Worm (Caenorhabditis elegans) whole organism, late embryonic: Measurements from ENCODE around the gene F21D12.3.
A peak's percentile ranks its signal among the peaks of the same experiment; 100 is the strongest.

Source experiments
- C08G9.2 ChIP-seq: sonication (generic microtip); optimal IDR thresholded peaks from 2 replicates; lab custom pipeline; 2016; ENCODE audit warnings: mild to moderate bottlenecking, missing genetic modification characterization, moderate library complexity, missing compliant biosample characterization
- C38D4.7 ChIP-seq: fragments of 200-800 bp; sonication (Bioruptor generic); optimal IDR thresholded peaks from 2 replicates; lab custom pipeline; 2018; ENCODE audit warnings: mild to moderate bottlenecking, missing genetic modification characterization, moderate library complexity, missing compliant biosample characterization
- F13H6.1 ChIP-seq: sonication (generic microtip); optimal IDR thresholded peaks from 2 replicates; lab custom pipeline; 2016; ENCODE audit warnings: missing genetic modification characterization, missing compliant biosample characterization
- K09A11.1 ChIP-seq: sonication (generic microtip); optimal IDR thresholded peaks from 2 replicates; lab custom pipeline; 2017; ENCODE audit warnings: antibody characterized with exemption, mild to moderate bottlenecking, missing genetic modification characterization, missing compliant biosample characterization; ENCODE audit not compliant: insufficient read depth
- ahr-1 ChIP-seq: sonication (generic microtip); optimal IDR thresholded peaks from 2 replicates; lab custom pipeline; 2016; ENCODE audit warnings: missing genetic modification characterization, missing compliant biosample characterization
- ama-1 ChIP-seq: fragments of 150-350 bp; optimal IDR thresholded peaks from 2 replicates; lab custom pipeline; 2014
- ceh-14 ChIP-seq: sonication (generic microtip); optimal IDR thresholded peaks from 2 replicates; lab custom pipeline; 2016; ENCODE audit warnings: missing genotype, missing genetic modification characterization, missing compliant biosample characterization
- ceh-18 ChIP-seq: sonication (generic microtip); optimal IDR thresholded peaks from 2 replicates; lab custom pipeline; 2016; ENCODE audit warnings: missing genetic modification characterization, missing compliant biosample characterization
- ceh-2 ChIP-seq: sonication (generic microtip); optimal IDR thresholded peaks from 2 replicates; lab custom pipeline; 2016; ENCODE audit warnings: missing genotype, missing genetic modification characterization, missing compliant biosample characterization
- ceh-24 ChIP-seq: sonication (generic microtip); optimal IDR thresholded peaks from 2 replicates; lab custom pipeline; 2016; ENCODE audit warnings: mild to moderate bottlenecking, missing genetic modification characterization, missing compliant biosample characterization
- ceh-30 ChIP-seq: fragments of 150-350 bp; optimal IDR thresholded peaks from 2 replicates; lab custom pipeline; 2014; ENCODE audit warnings: missing biosample characterization, missing genetic modification characterization
- ceh-45 ChIP-seq: fragments of 200-800 bp; sonication (Bioruptor generic); IDR thresholded peaks from 2 replicates; pipeline ENCODE4 v1.3.6; 2022; ENCODE audit warnings: missing genetic modification reagents, missing genetic modification characterization, missing compliant biosample characterization
- ceh-48 ChIP-seq: sonication (generic microtip); optimal IDR thresholded peaks from 2 replicates; lab custom pipeline; 2016; ENCODE audit warnings: missing genetic modification characterization, inconsistent platforms, missing compliant biosample characterization
- ceh-9 ChIP-seq: sonication (generic microtip); optimal IDR thresholded peaks from 2 replicates; lab custom pipeline; 2016; ENCODE audit warnings: mild to moderate bottlenecking, missing genetic modification characterization, inconsistent platforms, missing compliant biosample characterization
- che-1 ChIP-seq: sonication (generic microtip); optimal IDR thresholded peaks from 2 replicates; lab custom pipeline; 2016; ENCODE audit warnings: mild to moderate bottlenecking, missing genetic modification characterization, missing compliant biosample characterization
- dmd-4 ChIP-seq: sonication (generic microtip); optimal IDR thresholded peaks from 2 replicates; lab custom pipeline; 2016; ENCODE audit warnings: borderline replicate concordance, missing genetic modification characterization, missing compliant biosample characterization
- dve-1 ChIP-seq: sonication (generic microtip); optimal IDR thresholded peaks from 2 replicates; lab custom pipeline; 2017; ENCODE audit warnings: antibody characterized with exemption, mild to moderate bottlenecking, missing genetic modification characterization, missing compliant biosample characterization
- elt-4 ChIP-seq: sonication (generic microtip); optimal IDR thresholded peaks from 2 replicates; lab custom pipeline; 2016; ENCODE audit warnings: missing genetic modification characterization, missing compliant biosample characterization
- eyg-1 ChIP-seq: sonication (generic microtip); optimal IDR thresholded peaks from 2 replicates; lab custom pipeline; 2016; ENCODE audit warnings: missing genotype, missing genetic modification characterization, missing compliant biosample characterization
- fkh-6 ChIP-seq: sonication (generic microtip); optimal IDR thresholded peaks from 2 replicates; lab custom pipeline; 2016; ENCODE audit warnings: missing genetic modification characterization, missing compliant biosample characterization
- gmeb-2 ChIP-seq: sonication (generic microtip); optimal IDR thresholded peaks from 2 replicates; lab custom pipeline; 2016; ENCODE audit warnings: missing genetic modification characterization, inconsistent platforms, missing compliant biosample characterization
- hlh-6 ChIP-seq: sonication (generic microtip); optimal IDR thresholded peaks from 2 replicates; lab custom pipeline; 2016; ENCODE audit warnings: missing genotype, missing genetic modification characterization, missing compliant biosample characterization
- hlh-8 ChIP-seq: sonication (generic microtip); optimal IDR thresholded peaks from 2 replicates; lab custom pipeline; 2016; ENCODE audit warnings: missing genotype, missing genetic modification characterization, missing compliant biosample characterization
- lim-6 ChIP-seq: sonication (generic microtip); optimal IDR thresholded peaks from 2 replicates; lab custom pipeline; 2016; ENCODE audit warnings: missing genetic modification characterization, missing compliant biosample characterization
- madf-2 ChIP-seq: sonication (generic microtip); optimal IDR thresholded peaks from 2 replicates; lab custom pipeline; 2017; ENCODE audit warnings: missing genetic modification characterization, missing compliant biosample characterization
- mec-3 ChIP-seq: sonication (generic microtip); optimal IDR thresholded peaks from 2 replicates; lab custom pipeline; 2016; ENCODE audit warnings: borderline replicate concordance, missing genetic modification characterization, missing compliant biosample characterization
- npax-4 ChIP-seq: sonication (generic microtip); optimal IDR thresholded peaks from 2 replicates; lab custom pipeline; 2016; ENCODE audit warnings: missing genetic modification characterization, missing compliant biosample characterization
- pag-3 ChIP-seq: sonication (generic microtip); optimal IDR thresholded peaks from 2 replicates; lab custom pipeline; 2016; ENCODE audit warnings: missing compliant biosample characterization, missing genetic modification characterization, borderline replicate concordance
- pat-9 ChIP-seq: fragments of 200-800 bp; sonication (Bioruptor generic); optimal IDR thresholded peaks from 2 replicates; lab custom pipeline; 2018; ENCODE audit warnings: mild to moderate bottlenecking, missing genetic modification characterization, moderate library complexity, missing compliant biosample characterization
- pha-2 ChIP-seq: sonication (generic microtip); optimal IDR thresholded peaks from 2 replicates; lab custom pipeline; 2017; ENCODE audit warnings: mild to moderate bottlenecking, missing genetic modification characterization, missing compliant biosample characterization
- pros-1 ChIP-seq: fragments of 150-350 bp; optimal IDR thresholded peaks from 2 replicates; lab custom pipeline; 2014; ENCODE audit warnings: missing biosample characterization, missing genetic modification reagents, missing genetic modification characterization
- ref-2 ChIP-seq: sonication (generic microtip); optimal IDR thresholded peaks from 2 replicates; lab custom pipeline; 2016; ENCODE audit warnings: missing genetic modification characterization, missing compliant biosample characterization
- sdc-2 ChIP-seq: sonication (generic microtip); optimal IDR thresholded peaks from 2 replicates; lab custom pipeline; 2016; ENCODE audit warnings: missing genotype, missing genetic modification characterization, missing compliant biosample characterization
- sox-2 ChIP-seq: fragments of 200-800 bp; sonication (Bioruptor generic); IDR thresholded peaks from 2 replicates; pipeline ENCODE4 v1.3.6; 2022; ENCODE audit warnings: missing genetic modification reagents, missing genetic modification characterization, missing compliant biosample characterization
- sox-4 ChIP-seq: sonication (generic microtip); optimal IDR thresholded peaks from 2 replicates; lab custom pipeline; 2017; ENCODE audit warnings: mild to moderate bottlenecking, missing genetic modification characterization, inconsistent platforms, missing compliant biosample characterization
- tbx-2 ChIP-seq: sonication (generic microtip); optimal IDR thresholded peaks from 2 replicates; lab custom pipeline; 2016; ENCODE audit warnings: missing genetic modification characterization, missing compliant biosample characterization
- ttx-3 ChIP-seq: sonication (generic microtip); optimal IDR thresholded peaks from 2 replicates; lab custom pipeline; 2016; ENCODE audit warnings: missing genetic modification reagents, missing genetic modification characterization, missing compliant biosample characterization
- unc-3 ChIP-seq, 2 experiments: fragments of 200-800 bp in 1 of 2; sonication (Bioruptor generic) in 1 of 2; sonication (generic microtip) in 1 of 2; conservative IDR thresholded peaks in 1 of 2; optimal IDR thresholded peaks in 1 of 2; 2 replicates each; pipeline versions ENCODE4 v1.3.6 to Lab custom; 2016 to 2022; ENCODE audit warnings: missing compliant biosample characterization in 2 of 2, missing genetic modification characterization in 2 of 2, missing genetic modification reagents in 1 of 2
- unc-42 ChIP-seq: sonication (generic microtip); optimal IDR thresholded peaks from 2 replicates; lab custom pipeline; 2016; ENCODE audit warnings: missing genotype, missing genetic modification characterization, missing compliant biosample characterization
- unc-86 ChIP-seq: sonication (generic microtip); optimal IDR thresholded peaks from 2 replicates; lab custom pipeline; 2016; ENCODE audit warnings: missing genetic modification characterization, missing compliant biosample characterization
- zip-5 ChIP-seq: sonication (generic microtip); optimal IDR thresholded peaks from 2 replicates; lab custom pipeline; 2016; ENCODE audit warnings: missing genetic modification characterization, missing compliant biosample characterization
- ztf-16 ChIP-seq: sonication (generic microtip); optimal IDR thresholded peaks from 2 replicates; lab custom pipeline; 2017; ENCODE audit warnings: missing genetic modification characterization, missing compliant biosample characterization

Gene F21D12.3

DNA sequence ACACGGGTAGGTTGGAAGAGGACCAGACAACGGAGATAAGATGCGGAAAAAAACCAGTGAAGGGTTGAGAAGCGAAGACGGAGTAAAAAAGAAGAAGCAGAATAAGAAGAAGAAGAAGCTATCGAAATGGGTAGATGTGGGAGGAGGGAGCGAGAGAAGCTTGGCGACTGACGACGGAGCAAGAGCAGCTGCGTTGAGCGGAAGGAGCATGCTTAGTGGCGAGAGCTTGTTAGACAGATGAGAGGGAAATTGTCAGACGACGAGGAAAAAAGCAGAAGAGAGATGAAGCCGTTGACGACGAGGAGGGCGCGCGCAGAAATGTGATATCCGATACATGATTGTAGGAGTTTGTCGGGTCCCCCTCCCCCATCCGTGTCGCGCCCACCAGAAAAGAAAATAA, 3.2 kb upstream of the F21D12.3 start (continued):
- TF ChIP-seq elt-4 (tag; lab: Kevin White, UChicago) (no peak), tbx-2 (tag; lab: Kevin White, UChicago) (peak; percentile 11), hlh-6 (tag; lab: Kevin White, UChicago) (no peak), unc-3 (GFP tag; conservative IDR thresholded peaks at IDR 0.05; lab: Robert Waterston, UW) (no peak), unc-3 (tag; optimal IDR thresholded peaks at IDR 0.05; lab: Kevin White, UChicago) (no peak)

DNA sequence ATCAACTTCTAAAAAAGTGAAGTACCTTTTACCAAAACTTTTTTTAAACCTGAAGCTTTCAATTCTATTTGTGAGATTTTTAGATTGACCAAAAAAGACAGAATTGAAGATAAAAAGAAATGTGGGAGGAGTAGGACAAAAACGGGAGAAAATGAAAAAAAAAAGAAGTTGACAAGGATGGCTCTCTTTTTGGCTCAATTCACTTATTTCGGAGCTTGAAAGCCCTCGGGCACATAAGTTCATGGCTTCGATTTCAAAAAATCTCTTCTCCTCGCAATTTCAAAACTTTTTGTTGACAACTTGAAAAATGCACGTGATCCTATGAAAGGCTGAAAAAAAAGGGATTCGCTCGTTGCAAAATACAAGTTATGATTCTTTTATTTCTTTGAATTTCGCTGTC, 2.4 kb upstream of the F21D12.3 start:
- TF ChIP-seq dmd-4 (tag; lab: Kevin White, UChicago) (no peak), sdc-2 (tag; lab: Kevin White, UChicago) (no peak), unc-42 (tag; lab: Kevin White, UChicago) (peak; percentile 25), ceh-2 (tag; lab: Kevin White, UChicago) (no peak), K09A11.1 (tag; lab: Kevin White, UChicago) (no peak), ceh-45 (no peak)

DNA sequence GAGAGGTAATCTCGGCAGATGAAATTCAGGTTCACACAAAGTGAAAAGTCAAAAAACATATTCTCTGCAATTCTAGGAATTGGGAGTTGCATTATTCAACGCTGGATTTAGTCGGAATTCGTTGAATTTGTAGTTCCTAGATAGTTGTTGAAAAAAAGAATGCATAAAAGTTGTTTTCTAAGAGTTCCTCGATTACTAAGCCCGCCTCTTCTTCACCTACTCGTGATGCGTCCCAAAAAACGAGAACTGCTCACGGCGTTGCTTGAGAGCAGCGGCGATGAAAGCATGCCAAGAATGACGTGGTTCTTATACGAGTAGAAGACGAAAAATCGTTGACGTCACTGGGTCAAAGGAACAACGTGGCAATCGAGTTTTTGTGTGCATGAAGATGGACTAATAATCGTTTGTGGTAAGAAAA, 1.2 kb upstream of the F21D12.3 start:
- TF ChIP-seq C08G9.2 (tag; lab: Kevin White, UChicago) (no peak), ttx-3 (tag; lab: Kevin White, UChicago) (no peak), che-1 (tag; lab: Kevin White, UChicago) (no peak), C38D4.7 (GFP tag; lab: Kevin White, UChicago) (no peak), ceh-14 (tag; lab: Kevin White, UChicago) (no peak), unc-3 (GFP tag; conservative IDR thresholded peaks at IDR 0.05; lab: Robert Waterston, UW) (no peak), unc-3 (tag; optimal IDR thresholded peaks at IDR 0.05; lab: Kevin White, UChicago) (no peak), zip-5 (tag; lab: Kevin White, UChicago) (no peak), madf-2 (no peak), ref-2 (no peak), ztf-16 (tag; lab: Kevin White, UChicago) (no peak), unc-42 (tag; lab: Kevin White, UChicago) (no peak), ceh-9 (tag; lab: Kevin White, UChicago) (no peak), ahr-1 (tag; lab: Kevin White, UChicago) (no peak), ceh-30 (tag; lab: Kevin White, UChicago) (no peak), mec-3 (tag; lab: Kevin White, UChicago) (no peak)
- TF ChIP-seq, all 69 proteins: peak for 0

DNA sequence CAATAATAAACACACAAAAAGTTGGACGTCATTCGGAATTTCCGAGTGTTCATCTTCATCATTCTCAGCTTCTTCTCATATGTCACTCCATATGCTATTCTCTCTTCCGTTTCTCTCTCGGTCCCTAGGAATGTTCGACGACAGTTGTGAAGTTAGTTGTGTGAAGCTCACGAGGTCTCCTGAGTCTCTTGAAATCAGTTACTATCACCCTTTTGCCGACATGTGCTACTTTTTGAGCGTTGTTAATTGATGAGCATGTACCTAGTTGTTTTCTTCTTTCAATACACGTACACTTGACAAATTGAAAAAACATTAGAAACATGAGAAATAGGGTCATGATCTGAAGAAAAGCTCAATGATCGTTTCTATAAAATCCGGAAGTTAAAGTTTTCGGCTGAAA, 508 bp downstream of the F21D12.3 start:
- TF ChIP-seq npax-4 (tag; lab: Kevin White, UChicago), result no peak
- TF ChIP-seq ceh-18, result peak; percentile 66
- no peak for TF ChIP-seq fkh-6 (tag; lab: Kevin White, UChicago)
- no peak for TF ChIP-seq elt-4 (tag; lab: Kevin White, UChicago)
- TF ChIP-seq pros-1 (tag; lab: Kevin White, UChicago), result no peak
- no peak for TF ChIP-seq ceh-48 (tag; lab: Kevin White, UChicago)

DNA sequence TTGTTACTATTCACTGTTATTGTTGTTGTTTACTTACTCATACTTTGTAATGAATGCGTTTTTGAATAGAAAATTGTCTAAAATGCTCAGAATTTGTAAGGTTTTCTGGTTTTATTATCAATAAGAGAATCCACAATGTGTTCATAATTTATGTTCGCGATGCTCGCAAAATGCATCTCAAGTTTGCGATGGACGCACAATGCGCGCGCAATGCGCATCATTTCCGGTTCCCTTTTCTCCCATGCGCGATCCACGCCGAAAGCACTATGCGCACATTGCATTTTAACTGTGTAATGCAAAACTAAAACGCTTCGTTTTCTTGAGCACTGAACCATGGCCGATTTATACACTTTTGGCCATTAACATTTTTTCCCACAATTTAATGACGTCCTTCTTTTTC, 4.4 kb downstream of the F21D12.3 start:
- no peak for TF ChIP-seq pros-1 (tag; lab: Kevin White, UChicago)

DNA sequence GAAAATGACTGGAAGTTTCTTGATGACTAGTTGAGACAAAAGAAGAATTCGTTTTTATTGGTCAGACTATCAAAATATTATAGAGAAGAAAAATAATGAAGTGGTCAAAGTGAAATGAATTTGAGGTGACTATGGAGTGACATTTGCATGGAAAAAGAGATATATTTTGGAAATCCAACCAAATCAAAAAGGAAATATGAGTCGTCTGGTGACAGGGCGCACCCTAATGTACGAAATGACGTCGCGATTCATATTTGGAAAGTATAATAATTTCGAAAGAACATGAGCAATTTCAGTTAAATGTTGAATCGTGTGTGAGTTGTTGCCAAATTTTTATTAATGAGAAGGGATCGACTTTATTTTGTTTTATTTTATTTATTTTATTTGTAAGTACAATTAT, 6.4 kb downstream of the F21D12.3 start, which contains the start of gene F21D12.2:
Gene F21D12.2, plus strand, starts transcription at position 301 of the 400 bp plus-strand sequence.
- no peak for TF ChIP-seq unc-86 (tag; lab: Kevin White, UChicago)
- TF ChIP-seq unc-3 (GFP tag; conservative IDR thresholded peaks at IDR 0.05; lab: Robert Waterston, UW), result no peak
- TF ChIP-seq unc-3 (tag; optimal IDR thresholded peaks at IDR 0.05; lab: Kevin White, UChicago), result no peak
- no peak for TF ChIP-seq ceh-9 (tag; lab: Kevin White, UChicago)
- TF ChIP-seq pat-9 (tag; lab: Kevin White, UChicago), result no peak
- TF ChIP-seq lim-6 (tag; lab: Kevin White, UChicago), result no peak
- TF ChIP-seq pha-2, result no peak
- no peak for TF ChIP-seq F13H6.1 (tag; lab: Kevin White, UChicago)
- no peak for TF ChIP-seq eyg-1 (tag; lab: Kevin White, UChicago)
- TF ChIP-seq gmeb-2 (tag; lab: Kevin White, UChicago), result no peak
- TF ChIP-seq dve-1, result no peak
- TF ChIP-seq ceh-24, result no peak
- no peak for TF ChIP-seq ceh-2 (tag; lab: Kevin White, UChicago)
- TF ChIP-seq ttx-3 (tag; lab: Kevin White, UChicago), result no peak
- TF ChIP-seq ama-1 (lab: Kevin White, UChicago), result no peak
- no peak for TF ChIP-seq hlh-8
- no peak for TF ChIP-seq sox-4 (tag; lab: Kevin White, UChicago)
- no peak for TF ChIP-seq pag-3 (tag; lab: Kevin White, UChicago)
- no peak for TF ChIP-seq sox-2
